Fruit fly (Drosophila melanogaster) whole organism, embryonic: ENCODE measurements around the gene Doc1.

Experiments
- ATbp ChIP-seq: fragments of 200-800 bp; sonication (Bioruptor generic); optimal IDR thresholded peaks from 2 replicates; lab custom pipeline; 2017; ENCODE audit warnings: missing biosample characterization, mild to moderate bottlenecking, missing genetic modification characterization, missing genetic modification reagents
- B-H1 ChIP-seq: fragments of 200-800 bp; sonication (Bioruptor generic); IDR thresholded peaks from 3 replicates; pipeline ENCODE4 v1.3.6; 2022; ENCODE audit warnings: missing biosample characterization, missing genetic modification characterization
- Bdp1 ChIP-seq: fragments of 200-800 bp; sonication (Bioruptor generic); optimal IDR thresholded peaks from 3 replicates; lab custom pipeline; 2016; ENCODE audit warnings: missing biosample characterization, missing genetic modification characterization
- Blimp-1 ChIP-seq: fragments of 200-800 bp; sonication (Bioruptor generic); optimal IDR thresholded peaks from 3 replicates; lab custom pipeline; 2018; ENCODE audit warnings: missing biosample characterization, missing genetic modification characterization, mild to moderate bottlenecking, moderate library complexity, missing genetic modification reagents
- C15 ChIP-seq: fragments of 200-800 bp; sonication (Bioruptor generic); IDR thresholded peaks from 3 replicates; pipeline ENCODE4 v1.3.6; 2022; ENCODE audit warnings: missing biosample characterization, missing genetic modification characterization
- CG10462 ChIP-seq: fragments of 200-800 bp; sonication (Bioruptor generic); optimal IDR thresholded peaks from 2 replicates; lab custom pipeline; 2016; ENCODE audit warnings: missing biosample characterization, missing genetic modification characterization
- CG10565 ChIP-seq: fragments of 200-800 bp; sonication (Bioruptor generic); optimal IDR thresholded peaks from 3 replicates; lab custom pipeline; 2016; ENCODE audit warnings: missing biosample characterization, mild to moderate bottlenecking, missing genetic modification characterization
- CG11456 ChIP-seq: fragments of 200-800 bp; sonication (Bioruptor generic); IDR thresholded peaks from 3 replicates; pipeline ENCODE4 v1.3.6; 2022; ENCODE audit warnings: missing biosample characterization, missing genetic modification characterization
- CG14050 ChIP-seq: fragments of 200-800 bp; sonication (Bioruptor generic); IDR thresholded peaks from 3 replicates; pipeline ENCODE4 v1.3.6; 2022; ENCODE audit warnings: missing biosample characterization, missing genetic modification characterization
- CG14860 ChIP-seq: fragments of 200-800 bp; sonication (Bioruptor generic); IDR thresholded peaks from 3 replicates; pipeline ENCODE4 v1.3.6; 2022; ENCODE audit warnings: missing biosample characterization, missing genetic modification characterization; ENCODE audit not compliant: partially characterized antibody
- CG15601 ChIP-seq: fragments of 200-800 bp; sonication (Bioruptor generic); optimal IDR thresholded peaks from 3 replicates; lab custom pipeline; 2019; ENCODE audit warnings: missing biosample characterization, mild to moderate bottlenecking, missing genetic modification characterization, moderate library complexity
- CG16863 ChIP-seq: fragments of 200-800 bp; sonication (Bioruptor generic); optimal IDR thresholded peaks from 3 replicates; lab custom pipeline; 2016; ENCODE audit warnings: missing biosample characterization, missing genetic modification characterization
- CG18476 ChIP-seq: fragments of 200-800 bp; sonication (Bioruptor generic); optimal IDR thresholded peaks from 2 replicates; lab custom pipeline; 2016; ENCODE audit warnings: missing biosample characterization, mild to moderate bottlenecking, missing genetic modification characterization
- CG18599 ChIP-seq: fragments of 200-800 bp; sonication (Bioruptor generic); optimal IDR thresholded peaks from 3 replicates; lab custom pipeline; 2017; ENCODE audit warnings: missing biosample characterization, missing genetic modification characterization, mild to moderate bottlenecking, moderate library complexity, missing genetic modification reagents
- CG18619 ChIP-seq: fragments of 200-800 bp; sonication (Bioruptor generic); optimal IDR thresholded peaks from 3 replicates; lab custom pipeline; 2017; ENCODE audit warnings: missing biosample characterization, mild to moderate bottlenecking, missing genetic modification characterization
- CG2129 ChIP-seq: fragments of 200-800 bp; sonication (Bioruptor generic); IDR thresholded peaks from 2 replicates; pipeline ENCODE4 v1.3.6; 2022; ENCODE audit warnings: missing biosample characterization, missing genetic modification characterization; ENCODE audit not compliant: partially characterized antibody
- CG31388 ChIP-seq: fragments of 200-800 bp; sonication (Bioruptor generic); optimal IDR thresholded peaks from 2 replicates; lab custom pipeline; 2016; ENCODE audit warnings: missing biosample characterization, missing genetic modification characterization
- CG7271 ChIP-seq: fragments of 200-800 bp; sonication (Bioruptor generic); optimal IDR thresholded peaks from 2 replicates; lab custom pipeline; 2018; ENCODE audit warnings: missing biosample characterization, mild to moderate bottlenecking, missing genetic modification characterization, moderate library complexity
- CG8359 ChIP-seq: fragments of 200-800 bp; sonication (Bioruptor generic); optimal IDR thresholded peaks from 2 replicates; lab custom pipeline; 2017; ENCODE audit warnings: missing biosample characterization, mild to moderate bottlenecking, missing genetic modification characterization, borderline replicate concordance
- CG8924 ChIP-seq: fragments of 200-800 bp; optimal IDR thresholded peaks from 3 replicates; lab custom pipeline; 2019; ENCODE audit warnings: missing biosample characterization, mild to moderate bottlenecking, missing genetic modification characterization, moderate library complexity
- CHES-1-like ChIP-seq: fragments of 200-800 bp; sonication (Bioruptor generic); optimal IDR thresholded peaks from 2 replicates; lab custom pipeline; 2016; ENCODE audit warnings: missing biosample characterization, missing genetic modification characterization
- Dp ChIP-seq: fragments of 200-800 bp; sonication (Bioruptor generic); optimal IDR thresholded peaks from 2 replicates; lab custom pipeline; 2018; ENCODE audit warnings: missing biosample characterization, mild to moderate bottlenecking, missing genetic modification characterization, moderate library complexity
- Dref ChIP-seq: fragments of 200-800 bp; sonication (Bioruptor generic); IDR thresholded peaks from 2 replicates; pipeline ENCODE4 v1.3.6; 2022; ENCODE audit warnings: missing biosample characterization, missing genetic modification characterization
- Nf-YA ChIP-seq: fragments of 200-800 bp; sonication (Bioruptor generic); IDR thresholded peaks from 2 replicates; pipeline ENCODE4 v1.3.6; 2022; ENCODE audit warnings: missing biosample characterization, missing genetic modification characterization
- Pdp1 ChIP-seq, 2 experiments: fragments of 200-800 bp; sonication (Bioruptor generic); optimal IDR thresholded peaks; 3 replicates each; lab custom pipeline; 2016; ENCODE audit warnings: missing biosample characterization in 2 of 2, missing genetic modification characterization in 2 of 2, mild to moderate bottlenecking in 1 of 2, moderate library complexity in 1 of 2
- ab ChIP-seq: fragments of 200-800 bp; sonication (Bioruptor generic); optimal IDR thresholded peaks from 2 replicates; lab custom pipeline; 2016; ENCODE audit warnings: missing biosample characterization, missing genetic modification characterization
- ash1 ChIP-seq: fragments of 200-800 bp; sonication (Bioruptor generic); optimal IDR thresholded peaks from 2 replicates; lab custom pipeline; 2018; ENCODE audit warnings: missing biosample characterization, mild to moderate bottlenecking, missing genetic modification characterization
- bowl ChIP-seq: fragments of 200-800 bp; sonication (Bioruptor generic); IDR thresholded peaks from 2 replicates; pipeline ENCODE4 v1.3.6; 2022; ENCODE audit warnings: missing biosample characterization, missing genetic modification characterization
- croc ChIP-seq: fragments of 200-800 bp; sonication (Bioruptor generic); conservative IDR thresholded peaks from 3 replicates; pipeline ENCODE4 v1.3.6; 2022; ENCODE audit warnings: missing biosample characterization, missing genetic modification characterization
- dan ChIP-seq: fragments of 200-800 bp; sonication (Bioruptor generic); IDR thresholded peaks from 2 replicates; pipeline ENCODE4 v1.3.6; 2022; ENCODE audit warnings: missing biosample characterization, missing genetic modification characterization
- dmrt11E ChIP-seq: fragments of 200-800 bp; sonication (Bioruptor generic); optimal IDR thresholded peaks from 3 replicates; lab custom pipeline; 2018; ENCODE audit warnings: missing biosample characterization, mild to moderate bottlenecking, missing genetic modification characterization, moderate library complexity
- dysf ChIP-seq: fragments of 200-800 bp; sonication (Bioruptor generic); IDR thresholded peaks from 3 replicates; pipeline ENCODE4 v1.3.6; 2022; ENCODE audit warnings: missing biosample characterization, missing genetic modification characterization
- ems ChIP-seq: fragments of 200-800 bp; sonication (Bioruptor generic); optimal IDR thresholded peaks from 3 replicates; lab custom pipeline; 2016; ENCODE audit warnings: missing biosample characterization, missing genetic modification characterization
- en ChIP-seq: fragments of 200-800 bp; sonication (Bioruptor generic); optimal IDR thresholded peaks from 2 replicates; lab custom pipeline; 2016; ENCODE audit warnings: missing biosample characterization, missing genetic modification characterization
- ewg ChIP-seq: fragments of 200-800 bp; sonication (Bioruptor generic); optimal IDR thresholded peaks from 3 replicates; lab custom pipeline; 2017; ENCODE audit warnings: mild to moderate bottlenecking, missing biosample characterization, missing genetic modification reagents, missing genetic modification characterization
- gfzf ChIP-seq: fragments of 200-800 bp; sonication (Bioruptor generic); optimal IDR thresholded peaks from 2 replicates; lab custom pipeline; 2016; ENCODE audit warnings: missing biosample characterization, mild to moderate bottlenecking, missing genetic modification characterization, moderate library complexity
- hkb ChIP-seq, 2 experiments: fragments of 200-800 bp in 1 of 2; fragments of >200 bp in 1 of 2; sonication (Bioruptor generic) in 1 of 2; IDR thresholded peaks in 1 of 2; optimal IDR thresholded peaks in 1 of 2; 2 replicates each; pipeline versions ENCODE4 v1.3.6 to Lab custom; 2017 to 2022; ENCODE audit warnings: missing biosample characterization in 1 of 2, missing genetic modification characterization in 1 of 2
- jumu ChIP-seq: fragments of 200-800 bp; sonication (Bioruptor generic); optimal IDR thresholded peaks from 3 replicates; lab custom pipeline; 2016; ENCODE audit warnings: missing biosample characterization, missing genetic modification characterization
- klu ChIP-seq: fragments of 200-800 bp; sonication (Bioruptor generic); IDR thresholded peaks from 2 replicates; pipeline ENCODE4 v1.3.6; 2022; ENCODE audit warnings: missing biosample characterization, missing genetic modification characterization
- knrl ChIP-seq: fragments of 200-800 bp; sonication (Bioruptor generic); IDR thresholded peaks from 3 replicates; pipeline ENCODE4 v1.3.6; 2022; ENCODE audit warnings: missing biosample characterization, missing genetic modification characterization; ENCODE audit not compliant: partially characterized antibody
- lab ChIP-seq: fragments of 200-800 bp; sonication (Bioruptor generic); optimal IDR thresholded peaks from 3 replicates; lab custom pipeline; 2017; ENCODE audit warnings: missing biosample characterization, missing genetic modification characterization, mild to moderate bottlenecking, moderate library complexity, missing genetic modification reagents
- luna ChIP-seq: fragments of 200-800 bp; sonication (Bioruptor generic); optimal IDR thresholded peaks from 2 replicates; lab custom pipeline; 2016; ENCODE audit warnings: missing biosample characterization, missing genetic modification characterization
- pita ChIP-seq: fragments of 200-800 bp; sonication (Bioruptor generic); optimal IDR thresholded peaks from 2 replicates; lab custom pipeline; 2017; ENCODE audit warnings: missing biosample characterization, mild to moderate bottlenecking, missing genetic modification characterization
- sd ChIP-seq: fragments of 200-800 bp; sonication (Bioruptor generic); optimal IDR thresholded peaks from 3 replicates; lab custom pipeline; 2018; ENCODE audit warnings: missing biosample characterization, mild to moderate bottlenecking, missing genetic modification characterization, moderate library complexity
- trh ChIP-seq: fragments of 200-800 bp; sonication (Bioruptor generic); optimal IDR thresholded peaks from 2 replicates; lab custom pipeline; 2016; ENCODE audit warnings: missing biosample characterization, missing genetic modification characterization
- twi ChIP-seq: fragments of 200-800 bp; optimal IDR thresholded peaks from 2 replicates; lab custom pipeline; 2019; ENCODE audit warnings: missing biosample characterization, mild to moderate bottlenecking, missing genetic modification characterization, moderate library complexity
- unpg ChIP-seq: fragments of 200-800 bp; sonication (Bioruptor generic); optimal IDR thresholded peaks from 3 replicates; lab custom pipeline; 2018; ENCODE audit warnings: missing biosample characterization, mild to moderate bottlenecking, missing genetic modification characterization, moderate library complexity
- zen ChIP-seq: fragments of 200-800 bp; sonication (Bioruptor generic); optimal IDR thresholded peaks from 3 replicates; lab custom pipeline; 2018; ENCODE audit warnings: missing biosample characterization, mild to moderate bottlenecking, missing genetic modification characterization, moderate library complexity

The Doc1 gene

dm6 chr3L:9072731-9073385 is 31.7 kb downstream of the Doc1 start, which contains the start of the genes CG4911 and CG4942 (continued):
- TF ChIP-seq jumu (GFP tag; lab: Kevin White, UChicago): no peak
- peak; percentile 48 for TF ChIP-seq Blimp-1 (GFP tag; lab: Kevin White, UChicago)
- TF ChIP-seq ATbp (GFP tag; lab: Kevin White, UChicago): no peak
- TF ChIP-seq Pdp1 (GFP tag; optimal IDR thresholded peaks at IDR 0.05; lab: Kevin White, UChicago): peak in 1 of 2 experiments; percentile 70
- TF ChIP-seq CG8924: peak; percentile 67
- TF ChIP-seq lab (GFP tag; lab: Kevin White, UChicago): peak; percentile 54
- TF ChIP-seq twi (tag; lab: Kevin White, UChicago): peak; percentile 55
- peak; percentile 74 for TF ChIP-seq dmrt11E
- no peak for TF ChIP-seq dan (GFP tag; lab: Robert Waterston, UW)
- TF ChIP-seq B-H1 (GFP tag; lab: Robert Waterston, UW): peak; percentile 36; the same call in 2 of the 3 replicates
- TF ChIP-seq zen: peak; percentile 63
- 0 out of 2 replicates have a peak, but pooled peaks have one; percentile 27 for TF ChIP-seq Nf-YA (GFP tag; lab: Robert Waterston, UW)
- peak; percentile 1 for TF ChIP-seq Dp (GFP tag; lab: Kevin White, UChicago)
- no peak for TF ChIP-seq ash1
- TF ChIP-seq CG14050: peak; percentile 67
- peak; percentile 39 for TF ChIP-seq luna (GFP tag; lab: Kevin White, UChicago)
- no peak for TF ChIP-seq CG31388 (GFP tag; lab: Kevin White, UChicago)
- TF ChIP-seq klu (GFP tag; lab: Robert Waterston, UW): peak; percentile 53; the same call in 1 of the 2 replicates
- TF ChIP-seq croc: no peak; the same call in 1 of the 3 replicates
- no peak for TF ChIP-seq trh (GFP tag; lab: Kevin White, UChicago)
- TF ChIP-seq CG14860 (GFP tag; lab: Robert Waterston, UW): no peak
- peak; percentile 73; the same call in 2 of the 3 replicates for TF ChIP-seq CG11456 (GFP tag; lab: Robert Waterston, UW)
- peak; percentile 29 for TF ChIP-seq ab (GFP tag; lab: Kevin White, UChicago)
- no peak for TF ChIP-seq CG7271 (tag; lab: Kevin White, UChicago)
- TF ChIP-seq CG10565 (GFP tag; lab: Kevin White, UChicago): no peak
- no peak for TF ChIP-seq sd (tag; lab: Kevin White, UChicago)
- peak; percentile 37 for TF ChIP-seq CG10462 (GFP tag; lab: Kevin White, UChicago)
- TF ChIP-seq CG16863 (GFP tag; lab: Kevin White, UChicago): peak; percentile 67
- TF ChIP-seq CG8359: no peak
- TF ChIP-seq knrl (GFP tag; lab: Robert Waterston, UW): 0 out of 3 replicates have a peak, but pooled peaks have one; percentile 38
- no peak for TF ChIP-seq en (GFP tag; lab: Kevin White, UChicago)
- TF ChIP-seq Bdp1: no peak
- no peak for TF ChIP-seq CG2129 (GFP tag; lab: Robert Waterston, UW)
- TF ChIP-seq CHES-1-like (GFP tag; lab: Kevin White, UChicago): peak; percentile 82
- no peak for TF ChIP-seq Dref (GFP tag; lab: Robert Waterston, UW)
- peak; percentile 33 for TF ChIP-seq unpg (GFP tag; lab: Kevin White, UChicago)
- TF ChIP-seq bowl (GFP tag; lab: Robert Waterston, UW): no peak
- TF ChIP-seq ems (GFP tag; lab: Kevin White, UChicago): no peak
- TF ChIP-seq dysf (GFP tag; lab: Robert Waterston, UW): peak; percentile 78
- peak; percentile 49 for TF ChIP-seq ewg (GFP tag; lab: Kevin White, UChicago)
- TF ChIP-seq CG15601 (tag; lab: Kevin White, UChicago): peak; percentile 75
- TF ChIP-seq C15: no peak
- peak; percentile 59 for TF ChIP-seq CG18476 (GFP tag; lab: Kevin White, UChicago)
- peak; percentile 84 for TF ChIP-seq gfzf (GFP tag; lab: Kevin White, UChicago)
- peak; percentile 63 for TF ChIP-seq CG18599 (GFP tag; lab: Kevin White, UChicago)
- no peak for TF ChIP-seq hkb (optimal IDR thresholded peaks at IDR 0.05; lab: Kevin White, UChicago)
- TF ChIP-seq hkb (GFP tag; IDR thresholded peaks at IDR 0.05; lab: Robert Waterston, UW): peak; percentile 24; the same call in 1 of the 2 replicates
- TF ChIP-seq CG18619 (GFP tag; lab: Kevin White, UChicago): peak; percentile 56
- no peak for TF ChIP-seq pita (GFP tag; lab: Kevin White, UChicago)
